Fruit fly (Drosophila melanogaster) whole organism, embryonic: Measurements from ENCODE around the gene CG5225.

Experiments used
- ATbp ChIP-seq: fragments of 200-800 bp; sonication (Bioruptor generic); optimal IDR thresholded peaks from 2 replicates; lab custom pipeline; 2017; ENCODE audit warnings: missing biosample characterization, mild to moderate bottlenecking, missing genetic modification characterization, missing genetic modification reagents
- CG11456 ChIP-seq: fragments of 200-800 bp; sonication (Bioruptor generic); IDR thresholded peaks from 3 replicates; pipeline ENCODE4 v1.3.6; 2022; ENCODE audit warnings: missing biosample characterization, missing genetic modification characterization
- CG12744 ChIP-seq: fragments of 200-800 bp; sonication (Bioruptor generic); optimal IDR thresholded peaks from 2 replicates; lab custom pipeline; 2016; ENCODE audit warnings: missing biosample characterization, missing genetic modification characterization
- CG13894 ChIP-seq: fragments of 200-800 bp; sonication (Bioruptor generic); optimal IDR thresholded peaks from 3 replicates; lab custom pipeline; 2018; ENCODE audit warnings: missing biosample characterization, mild to moderate bottlenecking, missing genetic modification characterization, moderate library complexity
- CG14014 ChIP-seq: fragments of 200-800 bp; sonication (Bioruptor generic); IDR thresholded peaks from 2 replicates; pipeline ENCODE4 v1.3.6; 2022; ENCODE audit warnings: missing biosample characterization, missing genetic modification characterization
- CG1602 ChIP-seq: fragments of 200-800 bp; sonication (Bioruptor generic); optimal IDR thresholded peaks from 3 replicates; lab custom pipeline; 2016; ENCODE audit warnings: missing biosample characterization, missing genetic modification characterization
- CG16815 ChIP-seq: fragments of 200-800 bp; sonication (Bioruptor generic); optimal IDR thresholded peaks from 3 replicates; lab custom pipeline; 2017; ENCODE audit warnings: missing biosample characterization, mild to moderate bottlenecking, missing genetic modification characterization
- CG17612 ChIP-seq: fragments of 200-800 bp; sonication (Bioruptor generic); IDR thresholded peaks from 2 replicates; pipeline ENCODE4 v1.3.6; 2022; ENCODE audit warnings: missing biosample characterization, missing genetic modification characterization
- CG18764 ChIP-seq: fragments of 200-800 bp; sonication (Bioruptor generic); optimal IDR thresholded peaks from 3 replicates; lab custom pipeline; 2016; ENCODE audit warnings: missing biosample characterization, missing genetic modification characterization
- CG30431 ChIP-seq: fragments of 200-800 bp; sonication (Bioruptor generic); optimal IDR thresholded peaks from 2 replicates; lab custom pipeline; 2017; ENCODE audit warnings: missing biosample characterization, missing genetic modification characterization
- CG4730 ChIP-seq: fragments of 200-800 bp; sonication (Bioruptor generic); IDR thresholded peaks from 2 replicates; pipeline ENCODE4 v1.3.6; 2022; ENCODE audit warnings: missing biosample characterization, missing genetic modification characterization
- CG7372 ChIP-seq: fragments of 200-800 bp; sonication (Bioruptor generic); IDR thresholded peaks from 2 replicates; pipeline ENCODE4 v1.3.6; 2022; ENCODE audit warnings: missing biosample characterization, missing genetic modification characterization
- CG9609 ChIP-seq: fragments of 200-800 bp; sonication (Bioruptor generic); optimal IDR thresholded peaks from 3 replicates; lab custom pipeline; 2016; ENCODE audit warnings: missing biosample characterization, missing genetic modification characterization
- CG9876 ChIP-seq: fragments of 200-800 bp; sonication (Bioruptor generic); optimal IDR thresholded peaks from 2 replicates; lab custom pipeline; 2016; ENCODE audit warnings: missing biosample characterization, missing genetic modification characterization
- CoRest ChIP-seq: fragments of 200-800 bp; sonication (Bioruptor generic); optimal IDR thresholded peaks from 3 replicates; lab custom pipeline; 2018; ENCODE audit warnings: missing biosample characterization, mild to moderate bottlenecking, missing genetic modification characterization, moderate library complexity
- D19A ChIP-seq: fragments of 200-800 bp; optimal IDR thresholded peaks from 3 replicates; lab custom pipeline; 2019; ENCODE audit warnings: missing biosample characterization, mild to moderate bottlenecking, missing genetic modification characterization, moderate library complexity
- Drgx ChIP-seq: fragments of 200-800 bp; sonication (Bioruptor generic); IDR thresholded peaks from 2 replicates; pipeline ENCODE4 v1.3.6; 2022; ENCODE audit warnings: missing biosample characterization, missing genetic modification characterization
- Eip74EF ChIP-seq, 2 experiments: fragments of 200-800 bp in 1 of 2; fragments of >200 bp in 1 of 2; sonication (Bioruptor generic) in 1 of 2; optimal IDR thresholded peaks; 2 replicates each; lab custom pipeline; 2017 to 2019; ENCODE audit warnings: missing biosample characterization in 2 of 2, missing genetic modification characterization in 2 of 2, mild to moderate bottlenecking in 1 of 2, moderate library complexity in 1 of 2
- Fer3 ChIP-seq: fragments of 200-800 bp; sonication (Bioruptor generic); optimal IDR thresholded peaks from 2 replicates; lab custom pipeline; 2018; ENCODE audit warnings: missing biosample characterization, mild to moderate bottlenecking, missing genetic modification characterization, moderate library complexity
- GATAe ChIP-seq: fragments of 200-800 bp; sonication (Bioruptor generic); conservative IDR thresholded peaks from 2 replicates; pipeline ENCODE4 v1.3.6; 2022; ENCODE audit warnings: missing biosample characterization, missing genetic modification characterization
- HLH3B ChIP-seq: fragments of 200-800 bp; sonication (Bioruptor generic); IDR thresholded peaks from 2 replicates; pipeline ENCODE4 v1.3.6; 2022; ENCODE audit warnings: missing biosample characterization, missing genetic modification characterization
- HmgD ChIP-seq: fragments of 200-800 bp; sonication (Bioruptor generic); optimal IDR thresholded peaks from 3 replicates; lab custom pipeline; 2016; ENCODE audit warnings: missing biosample characterization, missing genetic modification characterization
- Hr39 ChIP-seq: fragments of >200 bp; optimal IDR thresholded peaks from 2 replicates; lab custom pipeline; 2017
- Hsf ChIP-seq: fragments of 200-800 bp; sonication (Bioruptor generic); optimal IDR thresholded peaks from 3 replicates; lab custom pipeline; 2016; ENCODE audit warnings: missing biosample characterization, missing genetic modification characterization
- Lpt ChIP-seq: fragments of >200 bp; optimal IDR thresholded peaks from 2 replicates; lab custom pipeline; 2018; ENCODE audit warnings: missing biosample characterization, missing genetic modification characterization
- MTF-1 ChIP-seq: fragments of 200-800 bp; sonication (Bioruptor generic); optimal IDR thresholded peaks from 2 replicates; lab custom pipeline; 2018; ENCODE audit warnings: missing biosample characterization, mild to moderate bottlenecking, missing genetic modification characterization, borderline replicate concordance
- Nf-YA ChIP-seq: fragments of 200-800 bp; sonication (Bioruptor generic); IDR thresholded peaks from 2 replicates; pipeline ENCODE4 v1.3.6; 2022; ENCODE audit warnings: missing biosample characterization, missing genetic modification characterization
- Ravus ChIP-seq: fragments of 200-800 bp; sonication (Bioruptor generic); IDR thresholded peaks from 2 replicates; pipeline ENCODE4 v1.3.6; 2022; ENCODE audit warnings: missing biosample characterization, missing genetic modification characterization
- Six4 ChIP-seq: fragments of 200-800 bp; sonication (Bioruptor generic); optimal IDR thresholded peaks from 2 replicates; lab custom pipeline; 2016; ENCODE audit warnings: missing biosample characterization, missing genetic modification characterization
- amos ChIP-seq: fragments of 200-800 bp; sonication (Bioruptor generic); IDR thresholded peaks from 2 replicates; pipeline ENCODE4 v1.3.6; 2022; ENCODE audit warnings: missing biosample characterization, missing genetic modification characterization; ENCODE audit not compliant: partially characterized antibody
- bab2 ChIP-seq: fragments of 200-800 bp; sonication (Bioruptor generic); optimal IDR thresholded peaks from 2 replicates; lab custom pipeline; 2016; ENCODE audit warnings: missing biosample characterization, missing genetic modification characterization
- cg ChIP-seq: fragments of 200-800 bp; sonication (Bioruptor generic); optimal IDR thresholded peaks from 3 replicates; lab custom pipeline; 2019; ENCODE audit warnings: missing biosample characterization, mild to moderate bottlenecking, missing genetic modification characterization, moderate library complexity
- corto ChIP-seq: fragments of 200-800 bp; sonication (Bioruptor generic); optimal IDR thresholded peaks from 2 replicates; lab custom pipeline; 2016; ENCODE audit warnings: missing biosample characterization, mild to moderate bottlenecking, missing genetic modification characterization, moderate library complexity
- fd102C ChIP-seq: fragments of 200-800 bp; sonication (Bioruptor generic); optimal IDR thresholded peaks from 2 replicates; lab custom pipeline; 2018; ENCODE audit warnings: missing biosample characterization, mild to moderate bottlenecking, missing genetic modification characterization, moderate library complexity
- grau ChIP-seq: fragments of 200-800 bp; optimal IDR thresholded peaks from 3 replicates; lab custom pipeline; 2019; ENCODE audit warnings: missing biosample characterization, mild to moderate bottlenecking, missing genetic modification characterization, moderate library complexity
- kah ChIP-seq: fragments of 200-800 bp; sonication (Bioruptor generic); optimal IDR thresholded peaks from 2 replicates; lab custom pipeline; 2018; ENCODE audit warnings: missing biosample characterization, mild to moderate bottlenecking, missing genetic modification characterization
- kni ChIP-seq: fragments of 200-800 bp; sonication (Bioruptor generic); optimal IDR thresholded peaks from 3 replicates; lab custom pipeline; 2017; ENCODE audit warnings: mild to moderate bottlenecking, missing biosample characterization, missing genetic modification reagents, missing genetic modification characterization
- odd ChIP-seq: fragments of 200-800 bp; sonication (Bioruptor generic); optimal IDR thresholded peaks from 2 replicates; lab custom pipeline; 2017; ENCODE audit warnings: missing biosample characterization, mild to moderate bottlenecking, missing genetic modification characterization
- peb ChIP-seq: fragments of 200-800 bp; sonication (Bioruptor generic); IDR thresholded peaks from 2 replicates; pipeline ENCODE4 v1.3.6; 2022; ENCODE audit warnings: missing biosample characterization, missing genetic modification characterization
- pros ChIP-seq: fragments of 200-800 bp; sonication (Bioruptor generic); optimal IDR thresholded peaks from 3 replicates; lab custom pipeline; 2019; ENCODE audit warnings: missing biosample characterization, mild to moderate bottlenecking, missing genetic modification characterization, moderate library complexity
- ranshi ChIP-seq: fragments of 200-800 bp; sonication (Bioruptor generic); IDR thresholded peaks from 2 replicates; pipeline ENCODE4 v1.3.6; 2022; ENCODE audit warnings: missing biosample characterization, missing genetic modification characterization
- sens ChIP-seq: fragments of 200-800 bp; sonication (Bioruptor generic); peaks from one replicate; lab custom pipeline; 2016; ENCODE audit warnings: missing biosample characterization, missing genetic modification characterization
- sim ChIP-seq: fragments of 200-800 bp; sonication (Bioruptor generic); IDR thresholded peaks from 2 replicates; pipeline ENCODE4 v1.3.6; 2022; ENCODE audit warnings: missing biosample characterization, missing genetic modification characterization
- sima ChIP-seq: fragments of 200-800 bp; sonication (Bioruptor generic); optimal IDR thresholded peaks from 2 replicates; lab custom pipeline; 2016; ENCODE audit warnings: missing biosample characterization, missing genetic modification characterization
- sr ChIP-seq: fragments of 200-800 bp; sonication (Bioruptor generic); IDR thresholded peaks from 3 replicates; pipeline ENCODE4 v1.3.6; 2022; ENCODE audit warnings: missing biosample characterization, missing genetic modification characterization
- trem ChIP-seq: fragments of 200-800 bp; optimal IDR thresholded peaks from 3 replicates; lab custom pipeline; 2019; ENCODE audit warnings: missing biosample characterization, mild to moderate bottlenecking, missing genetic modification characterization, moderate library complexity
- unc-4 ChIP-seq: fragments of 200-800 bp; sonication (Bioruptor generic); IDR thresholded peaks from 2 replicates; pipeline ENCODE4 v1.3.6; 2022; ENCODE audit warnings: missing biosample characterization, missing genetic modification characterization; ENCODE audit not compliant: partially characterized antibody
- vvl ChIP-seq: fragments of 200-800 bp; sonication (Bioruptor generic); IDR thresholded peaks from 2 replicates; pipeline ENCODE4 v1.3.6; 2022; ENCODE audit warnings: missing biosample characterization, missing genetic modification characterization

CG5225 gene

DNA sequence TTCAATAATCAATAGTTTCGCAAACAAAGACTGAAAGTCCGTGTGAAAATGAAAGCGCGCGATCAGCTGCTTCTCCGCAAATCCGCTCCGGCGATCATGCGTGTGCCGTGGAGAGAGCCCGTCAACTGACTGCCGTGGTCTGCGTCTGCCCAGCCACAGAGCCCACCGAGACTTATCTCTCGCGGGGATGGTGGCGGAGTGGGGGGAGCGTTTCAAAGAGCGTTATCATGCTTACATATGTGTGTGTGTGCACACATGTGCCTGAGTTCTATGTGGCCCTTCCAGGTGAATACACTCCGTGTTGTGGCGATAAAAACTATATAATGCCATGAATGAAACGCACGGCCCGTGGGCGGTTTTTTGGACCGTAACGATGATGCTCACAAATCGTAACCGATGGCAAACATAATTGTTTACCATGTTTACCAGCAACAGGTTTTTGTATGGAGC is 49.5 kb downstream of the CG5225 start (continued):
- TF ChIP-seq cg (GFP tag; lab: Kevin White, UChicago) (peak; percentile 84), sim (GFP tag; lab: Robert Waterston, UW) (0 out of 2 replicates have a peak, but pooled peaks have one; percentile 5), CG11456 (GFP tag; lab: Robert Waterston, UW) (0 out of 3 replicates have a peak, but pooled peaks have one; percentile 49), CG7372 (GFP tag; lab: Robert Waterston, UW) (no peak), Six4 (GFP tag; lab: Kevin White, UChicago) (no peak), CG12744 (no peak), unc-4 (peak; percentile 20; the same call in 1 of the 2 replicates), sr (peak; percentile 42; the same call in 1 of the 3 replicates)

dm6 chr3R:17078961-17079858 is 50.7 kb downstream of the CG5225 start:
- TF ChIP-seq cg (GFP tag; lab: Kevin White, UChicago) (peak; percentile 88), GATAe (no peak), peb (GFP tag; lab: Robert Waterston, UW) (no peak), Hsf (GFP tag; lab: Kevin White, UChicago) (no peak), pros (GFP tag; lab: Kevin White, UChicago) (peak; percentile 15), CG16815 (no peak), corto (GFP tag; lab: Kevin White, UChicago) (no peak), Ravus (GFP tag; lab: Robert Waterston, UW) (no peak), CG9876 (GFP tag; lab: Kevin White, UChicago) (no peak), sima (no peak), ranshi (GFP tag; lab: Robert Waterston, UW) (peak; percentile 18; the same call in 1 of the 2 replicates), CG9609 (GFP tag; lab: Kevin White, UChicago) (no peak), Drgx (GFP tag; lab: Robert Waterston, UW) (peak; percentile 21; the same call in 1 of the 2 replicates), CG30431 (GFP tag; lab: Kevin White, UChicago) (no peak), Fer3 (tag; lab: Kevin White, UChicago) (no peak), CoRest (peak; percentile 32), ATbp (peak; percentile 30), MTF-1 (GFP tag; lab: Kevin White, UChicago) (peak; percentile 59), trem (no peak), Lpt (GFP tag; lab: Kevin White, UChicago) (no peak), bab2 (no peak), odd (GFP tag; lab: Kevin White, UChicago) (no peak), fd102C (GFP tag; lab: Kevin White, UChicago) (peak; percentile 62), kah (GFP tag; lab: Kevin White, UChicago) (peak; percentile 65), CG13894 (peak; percentile 34), Six4 (GFP tag; lab: Kevin White, UChicago) (no peak), Eip74EF (GFP tag; optimal IDR thresholded peaks at IDR 0.05; lab: Kevin White, UChicago) (no peak), HmgD (GFP tag; lab: Kevin White, UChicago) (no peak), D19A (no peak), CG14014 (GFP tag; lab: Robert Waterston, UW) (no peak), CG4730 (GFP tag; lab: Robert Waterston, UW) (no peak), CG1602 (GFP tag; lab: Kevin White, UChicago) (no peak), Hr39 (lab: Kevin White, UChicago) (no peak), sens (GFP tag; lab: Kevin White, UChicago) (peak; percentile 52), CG17612 (GFP tag; lab: Robert Waterston, UW) (no peak), HLH3B (GFP tag; lab: Robert Waterston, UW) (no peak), CG18764 (GFP tag; lab: Kevin White, UChicago) (no peak), kni (GFP tag; lab: Kevin White, UChicago) (peak; percentile 86), Nf-YA (no peak), amos (GFP tag; lab: Robert Waterston, UW) (no peak), grau (peak; percentile 63), vvl (peak; percentile 21; the same call in 1 of the 2 replicates)
